Worm (Caenorhabditis elegans) whole organism, young adult: ENCODE results near the gene bet-2.

Experiments
- ceh-40 ChIP-seq: fragments of 200-800 bp; sonication (Bioruptor generic); IDR thresholded peaks from 2 replicates; pipeline ENCODE4 v1.3.6; 2022; ENCODE audit warnings: missing genetic modification characterization, missing compliant biosample characterization
- dpl-1 ChIP-seq: fragments of 150-350 bp; optimal IDR thresholded peaks from 2 replicates; lab custom pipeline; 2014; ENCODE audit warnings: missing biosample characterization, missing genetic modification reagents, missing genetic modification characterization
- egrh-3 ChIP-seq: fragments of 200-800 bp; sonication (Bioruptor generic); IDR thresholded peaks from 2 replicates; pipeline ENCODE4 v1.3.6; 2022; ENCODE audit warnings: missing genetic modification reagents, missing genetic modification characterization, missing compliant biosample characterization
- nfyb-1 ChIP-seq: fragments of 200-800 bp; sonication (Bioruptor generic); IDR thresholded peaks from 2 replicates; pipeline ENCODE4 v1.3.6; 2022; ENCODE audit warnings: missing genetic modification reagents, missing genetic modification characterization, missing compliant biosample characterization
- nhr-80 ChIP-seq: sonication (generic microtip); optimal IDR thresholded peaks from 2 replicates; lab custom pipeline; 2016; ENCODE audit warnings: missing genetic modification characterization, missing compliant biosample characterization
- rcor-1 ChIP-seq: fragments of 200-800 bp; sonication (Bioruptor generic); IDR thresholded peaks from 2 replicates; pipeline ENCODE4 v1.3.6; 2022; ENCODE audit warnings: missing genetic modification reagents, missing genetic modification characterization, missing compliant biosample characterization
- repo-1 ChIP-seq: sonication (generic microtip); optimal IDR thresholded peaks from 2 replicates; lab custom pipeline; 2017; ENCODE audit warnings: mild to moderate bottlenecking, missing genetic modification characterization, missing compliant biosample characterization
- snpc-3.4 ChIP-seq: sonication (generic microtip); optimal IDR thresholded peaks from 2 replicates; lab custom pipeline; 2017; ENCODE audit warnings: missing genetic modification characterization, mild to moderate bottlenecking, missing compliant biosample characterization, antibody characterized with exemption, moderate library complexity, missing genotype, missing genetic modification reagents

ce11 chrX:10520185-10520584 lies 48.9 kb upstream of the bet-2 start:
- TF ChIP-seq ceh-40: no peak
- TF ChIP-seq dpl-1: no peak
- TF ChIP-seq egrh-3 (GFP tag; lab: Robert Waterston, UW): no peak
- no peak for TF ChIP-seq nfyb-1 (GFP tag; lab: Robert Waterston, UW)
- no peak for TF ChIP-seq snpc-3.4 (tag; lab: Kevin White, UChicago)
- TF ChIP-seq repo-1: no peak
- no peak for TF ChIP-seq rcor-1 (GFP tag; lab: Robert Waterston, UW)
- TF ChIP-seq nhr-80: no peak
